Worm (Caenorhabditis elegans): Measurements from ENCODE around the gene pqn-35.

Gene pqn-35

DNA sequence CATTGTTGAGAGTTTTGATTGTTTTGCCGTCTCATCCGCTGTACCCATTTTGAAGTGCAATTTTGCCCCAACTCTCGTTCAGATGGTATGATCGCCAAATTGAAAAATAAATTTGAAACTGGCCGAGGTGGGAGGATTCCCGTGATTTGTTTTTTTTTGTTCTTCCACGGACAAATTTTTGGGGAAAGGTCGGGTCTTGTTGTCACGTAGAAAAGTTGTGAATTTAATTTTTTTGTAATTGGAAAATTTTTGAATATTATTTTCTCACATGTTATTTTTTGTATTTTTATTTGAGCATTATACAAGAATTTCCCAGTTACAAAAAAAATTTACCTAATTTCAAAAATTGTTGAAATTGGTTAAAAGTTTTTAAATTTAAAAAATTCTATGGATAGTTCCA is 58.9 kb downstream of the pqn-35 start, which contains the start of gene T05A7.6:
T05A7.6 (minus strand) TSS at position 101 of the 400 bp plus-strand sequence.
- TF ChIP-seq C34F6.9 (tag; optimal IDR thresholded peaks at IDR 0.05) (no peak), nhr-129 (tag; optimal IDR thresholded peaks at IDR 0.05) (no peak), peb-1 (tag; optimal IDR thresholded peaks at IDR 0.05) (no peak)

DNA sequence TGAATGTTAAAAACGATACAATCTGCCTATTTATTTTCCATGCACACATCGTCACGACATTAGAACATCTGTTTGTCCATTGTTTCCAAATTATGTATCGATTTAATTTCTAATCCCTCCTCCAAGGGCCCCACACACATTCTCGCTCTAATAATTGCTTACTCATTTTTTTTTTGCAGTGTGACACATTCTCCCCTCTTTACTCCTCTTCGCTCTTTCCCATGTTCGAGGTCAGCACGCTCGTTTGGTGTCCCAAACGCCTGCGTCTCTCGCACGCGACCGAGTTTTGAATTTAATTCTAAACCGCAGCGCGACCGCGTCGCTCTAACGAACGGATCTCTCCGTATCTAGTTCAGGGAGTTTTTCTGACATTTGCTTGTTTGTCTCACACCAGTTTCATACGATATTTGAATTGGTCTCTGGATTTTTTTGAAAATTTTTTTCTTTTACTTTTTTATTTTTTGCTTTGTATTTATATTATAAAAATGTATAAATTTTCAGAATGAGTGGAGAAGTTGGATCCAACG is 59.9 kb downstream of the pqn-35 start, which contains the start of the genes clec-140 and hmg-11:
clec-140 (plus strand) TSS at position 477 of the 527 bp plus-strand sequence.
hmg-11 (plus strand) TSS at position 502 of the 527 bp plus-strand sequence.
- TF ChIP-seq lin-13 (GFP tag; optimal IDR thresholded peaks at IDR 0.05) (no peak), ama-1 (optimal IDR thresholded peaks at IDR 0.05) (no peak), nhr-12 (tag; optimal IDR thresholded peaks at IDR 0.05) (no peak), ztf-4 (tag; optimal IDR thresholded peaks at IDR 0.05) (no peak), nhr-237 (tag; optimal IDR thresholded peaks at IDR 0.05) (no peak), elt-1 (tag; optimal IDR thresholded peaks at IDR 0.05) (no peak), C34F6.9 (tag; optimal IDR thresholded peaks at IDR 0.05) (peak; percentile 80), ceh-16 (tag; optimal IDR thresholded peaks at IDR 0.05) (no peak), aly-2 (tag; optimal IDR thresholded peaks at IDR 0.05) (no peak), sma-3 (GFP tag; optimal IDR thresholded peaks at IDR 0.05) (peak; percentile 26), nhr-129 (tag; optimal IDR thresholded peaks at IDR 0.05) (peak; percentile 68), nhr-77 (tag; optimal IDR thresholded peaks at IDR 0.05) (no peak), mdl-1 (tag; optimal IDR thresholded peaks at IDR 0.05) (peak; percentile 50 to 60), blmp-1 (tag; optimal IDR thresholded peaks at IDR 0.05; ENCODE audit: insufficient read depth) (no peak), lin-39 (tag; optimal IDR thresholded peaks at IDR 0.05) (no peak), unc-39 (tag; optimal IDR thresholded peaks at IDR 0.05) (no peak), alr-1 (tag; optimal IDR thresholded peaks at IDR 0.05) (no peak), unc-55 (GFP tag; optimal IDR thresholded peaks at IDR 0.05) (peak; percentile 53), nhr-6 (tag; optimal IDR thresholded peaks at IDR 0.05) (no peak), ztf-11 (tag; optimal IDR thresholded peaks at IDR 0.05) (no peak), gmeb-1 (tag; optimal IDR thresholded peaks at IDR 0.05) (no peak), sem-4 (tag; optimal IDR thresholded peaks at IDR 0.05) (no peak), mab-5 (tag; optimal IDR thresholded peaks at IDR 0.05) (no peak), unc-62 (GFP tag; optimal IDR thresholded peaks at IDR 0.05) (no peak), nhr-10 (tag; optimal IDR thresholded peaks at IDR 0.05) (no peak), sma-9 (GFP tag; optimal IDR thresholded peaks at IDR 0.05) (no peak), sma-9 (tag; optimal IDR thresholded peaks at IDR 0.05) (no peak), fos-1 (tag; optimal IDR thresholded peaks at IDR 0.05) (peak; percentile 94), peb-1 (tag; optimal IDR thresholded peaks at IDR 0.05) (no peak), nhr-21 (tag; optimal IDR thresholded peaks at IDR 0.05) (no peak), F13H6.1 (tag; optimal IDR thresholded peaks at IDR 0.05) (no peak), zag-1 (tag; optimal IDR thresholded peaks at IDR 0.05) (peak; percentile 42), ztf-1 (GFP tag; conservative IDR thresholded peaks at IDR 0.05) (no peak), lsy-2 (tag; optimal IDR thresholded peaks at IDR 0.05) (no peak), R02D3.7 (tag; optimal IDR thresholded peaks at IDR 0.05) (no peak), snpc-4 (tag; optimal IDR thresholded peaks at IDR 0.05) (peak; percentile 11), nhr-11 (tag; optimal IDR thresholded peaks at IDR 0.05) (no peak), nhr-25 (tag; optimal IDR thresholded peaks at IDR 0.05) (no peak), mbf-1 (tag; optimal IDR thresholded peaks at IDR 0.05) (no peak), dmd-4 (tag; optimal IDR thresholded peaks at IDR 0.05) (no peak), skn-1 (tag; optimal IDR thresholded peaks at IDR 0.05) (no peak), egl-27 (tag; optimal IDR thresholded peaks at IDR 0.05) (peak; percentile 26), Y55F3AM.14 (GFP tag; optimal IDR thresholded peaks at IDR 0.05) (no peak), ZK546.5 (tag; optimal IDR thresholded peaks at IDR 0.05) (no peak), crh-2 (tag; optimal IDR thresholded peaks at IDR 0.05) (no peak), nhr-23 (tag; optimal IDR thresholded peaks at IDR 0.05) (no peak), elt-3 (tag; optimal IDR thresholded peaks at IDR 0.05) (no peak), lin-11 (tag; optimal IDR thresholded peaks at IDR 0.05) (no peak), ceh-82 (tag; optimal IDR thresholded peaks at IDR 0.05) (no peak)

Data from whole organism, L2 larva.